Fruit fly (Drosophila melanogaster) whole organism, embryonic: ENCODE measurements around the gene Cyt-b5-r.

Source experiments
- Antp ChIP-seq: fragments of 200-800 bp; sonication (Bioruptor generic); optimal IDR thresholded peaks from 3 replicates; lab custom pipeline; 2016; ENCODE audit warnings: missing biosample characterization, missing genetic modification characterization
- C15 ChIP-seq: fragments of 200-800 bp; sonication (Bioruptor generic); IDR thresholded peaks from 3 replicates; pipeline ENCODE4 v1.3.6; 2022; ENCODE audit warnings: missing biosample characterization, missing genetic modification characterization
- CG1024 ChIP-seq: fragments of 200-800 bp; sonication (Bioruptor generic); IDR thresholded peaks from 2 replicates; pipeline ENCODE4 v1.3.6; 2022; ENCODE audit warnings: missing biosample characterization, missing genetic modification characterization
- CG10274 ChIP-seq: fragments of 200-800 bp; sonication (Bioruptor generic); optimal IDR thresholded peaks from 3 replicates; lab custom pipeline; 2017; ENCODE audit warnings: missing biosample characterization, mild to moderate bottlenecking, missing genetic modification characterization
- CG11093 ChIP-seq: fragments of 200-800 bp; sonication (Bioruptor generic); IDR thresholded peaks from 3 replicates; pipeline ENCODE4 v1.3.6; 2022; ENCODE audit warnings: missing biosample characterization, missing genetic modification characterization
- CG11696 ChIP-seq: fragments of 200-800 bp; sonication (Bioruptor generic); IDR thresholded peaks from 2 replicates; pipeline ENCODE4 v1.3.6; 2022; ENCODE audit warnings: missing biosample characterization, missing genetic modification characterization
- CG13624 ChIP-seq: fragments of 200-800 bp; sonication (Bioruptor generic); optimal IDR thresholded peaks from 2 replicates; lab custom pipeline; 2016; ENCODE audit warnings: missing biosample characterization, missing genetic modification characterization
- CG15269 ChIP-seq: fragments of 200-800 bp; sonication (Bioruptor generic); optimal IDR thresholded peaks from 2 replicates; lab custom pipeline; 2018; ENCODE audit warnings: missing biosample characterization, mild to moderate bottlenecking, missing genetic modification characterization, moderate library complexity
- CG1529 ChIP-seq: fragments of 200-800 bp; sonication (Bioruptor generic); optimal IDR thresholded peaks from 3 replicates; lab custom pipeline; 2018; ENCODE audit warnings: missing biosample characterization, missing genetic modification characterization
- CG15601 ChIP-seq: fragments of 200-800 bp; sonication (Bioruptor generic); optimal IDR thresholded peaks from 3 replicates; lab custom pipeline; 2019; ENCODE audit warnings: missing biosample characterization, mild to moderate bottlenecking, missing genetic modification characterization, moderate library complexity
- CG16813 ChIP-seq: fragments of 200-800 bp; sonication (Bioruptor generic); IDR thresholded peaks from 3 replicates; pipeline ENCODE4 v1.3.6; 2022; ENCODE audit warnings: missing biosample characterization, missing genetic modification characterization; ENCODE audit not compliant: partially characterized antibody
- CG17359 ChIP-seq: fragments of 200-800 bp; sonication (Bioruptor generic); optimal IDR thresholded peaks from 3 replicates; lab custom pipeline; 2018; ENCODE audit warnings: missing biosample characterization, mild to moderate bottlenecking, missing genetic modification characterization, moderate library complexity
- CG17568 ChIP-seq: fragments of 200-800 bp; sonication (Bioruptor generic); optimal IDR thresholded peaks from 2 replicates; lab custom pipeline; 2018; ENCODE audit warnings: missing biosample characterization, mild to moderate bottlenecking, missing genetic modification characterization, moderate library complexity
- CG18764 ChIP-seq: fragments of 200-800 bp; sonication (Bioruptor generic); optimal IDR thresholded peaks from 3 replicates; lab custom pipeline; 2016; ENCODE audit warnings: missing biosample characterization, missing genetic modification characterization
- CG2129 ChIP-seq: fragments of 200-800 bp; sonication (Bioruptor generic); IDR thresholded peaks from 2 replicates; pipeline ENCODE4 v1.3.6; 2022; ENCODE audit warnings: missing biosample characterization, missing genetic modification characterization; ENCODE audit not compliant: partially characterized antibody
- CG3995 ChIP-seq: fragments of 200-800 bp; sonication (Bioruptor generic); optimal IDR thresholded peaks from 3 replicates; lab custom pipeline; 2016; ENCODE audit warnings: missing biosample characterization, missing genetic modification characterization
- CG8281 ChIP-seq: fragments of 200-800 bp; sonication (Bioruptor generic); optimal IDR thresholded peaks from 2 replicates; lab custom pipeline; 2018; ENCODE audit warnings: missing biosample characterization, mild to moderate bottlenecking, missing genetic modification characterization, moderate library complexity
- CG8359 ChIP-seq: fragments of 200-800 bp; sonication (Bioruptor generic); optimal IDR thresholded peaks from 2 replicates; lab custom pipeline; 2017; ENCODE audit warnings: missing biosample characterization, mild to moderate bottlenecking, missing genetic modification characterization, borderline replicate concordance
- CG8765 ChIP-seq: fragments of 200-800 bp; sonication (Bioruptor generic); IDR thresholded peaks from 2 replicates; pipeline ENCODE4 v1.3.6; 2022; ENCODE audit warnings: missing biosample characterization, missing genetic modification characterization
- CoRest ChIP-seq: fragments of 200-800 bp; sonication (Bioruptor generic); optimal IDR thresholded peaks from 3 replicates; lab custom pipeline; 2018; ENCODE audit warnings: missing biosample characterization, mild to moderate bottlenecking, missing genetic modification characterization, moderate library complexity
- Deaf1 ChIP-seq: fragments of 200-800 bp; optimal IDR thresholded peaks from 3 replicates; lab custom pipeline; 2019; ENCODE audit warnings: missing biosample characterization, mild to moderate bottlenecking, missing genetic modification characterization, moderate library complexity
- Dfd ChIP-seq, 2 experiments: fragments of >200 bp; optimal IDR thresholded peaks; 2 replicates each; lab custom pipeline; 2017; ENCODE audit warnings: missing biosample characterization in 2 of 2, missing genetic modification characterization in 2 of 2
- Dip3 ChIP-seq: fragments of 200-800 bp; sonication (Bioruptor generic); optimal IDR thresholded peaks from 3 replicates; lab custom pipeline; 2016; ENCODE audit warnings: missing biosample characterization, missing genetic modification characterization
- Fer1 ChIP-seq: fragments of 200-800 bp; sonication (Bioruptor generic); optimal IDR thresholded peaks from 2 replicates; lab custom pipeline; 2017; ENCODE audit warnings: missing biosample characterization, mild to moderate bottlenecking, missing genetic modification characterization
- Hmr ChIP-seq: fragments of 200-800 bp; sonication (Bioruptor generic); optimal IDR thresholded peaks from 3 replicates; lab custom pipeline; 2017; ENCODE audit warnings: mild to moderate bottlenecking, missing biosample characterization, missing genetic modification reagents, missing genetic modification characterization
- Hsf ChIP-seq: fragments of 200-800 bp; sonication (Bioruptor generic); optimal IDR thresholded peaks from 3 replicates; lab custom pipeline; 2016; ENCODE audit warnings: missing biosample characterization, missing genetic modification characterization
- MBD-R2 ChIP-seq: fragments of 200-800 bp; sonication (Bioruptor generic); IDR thresholded peaks from 2 replicates; pipeline ENCODE4 v1.3.6; 2022; ENCODE audit warnings: missing biosample characterization, missing genetic modification characterization
- Mes4 ChIP-seq: fragments of 200-800 bp; sonication (Bioruptor generic); optimal IDR thresholded peaks from 2 replicates; lab custom pipeline; 2016; ENCODE audit warnings: missing biosample characterization, missing genetic modification characterization
- Nf-YA ChIP-seq: fragments of 200-800 bp; sonication (Bioruptor generic); IDR thresholded peaks from 2 replicates; pipeline ENCODE4 v1.3.6; 2022; ENCODE audit warnings: missing biosample characterization, missing genetic modification characterization
- Opbp ChIP-seq: fragments of 200-800 bp; sonication (Bioruptor generic); IDR thresholded peaks from 3 replicates; pipeline ENCODE4 v1.3.6; 2022; ENCODE audit warnings: missing biosample characterization, missing genetic modification characterization; ENCODE audit not compliant: partially characterized antibody
- Pdp1 ChIP-seq, 2 experiments: fragments of 200-800 bp; sonication (Bioruptor generic); optimal IDR thresholded peaks; 3 replicates each; lab custom pipeline; 2016; ENCODE audit warnings: missing biosample characterization in 2 of 2, missing genetic modification characterization in 2 of 2, mild to moderate bottlenecking in 1 of 2, moderate library complexity in 1 of 2
- Vsx1 ChIP-seq: fragments of 200-800 bp; sonication (Bioruptor generic); optimal IDR thresholded peaks from 2 replicates; lab custom pipeline; 2017; ENCODE audit warnings: missing biosample characterization, mild to moderate bottlenecking, missing genetic modification characterization, missing genetic modification reagents
- cad ChIP-seq: fragments of >200 bp; optimal IDR thresholded peaks from 2 replicates; lab custom pipeline; 2017; ENCODE audit warnings: missing biosample characterization, missing genetic modification characterization
- cato ChIP-seq: fragments of 200-800 bp; sonication (Bioruptor generic); optimal IDR thresholded peaks from 2 replicates; lab custom pipeline; 2016; ENCODE audit warnings: missing biosample characterization, missing genetic modification characterization, borderline replicate concordance
- cg ChIP-seq: fragments of 200-800 bp; sonication (Bioruptor generic); optimal IDR thresholded peaks from 3 replicates; lab custom pipeline; 2019; ENCODE audit warnings: missing biosample characterization, mild to moderate bottlenecking, missing genetic modification characterization, moderate library complexity
- fd102C ChIP-seq: fragments of 200-800 bp; sonication (Bioruptor generic); optimal IDR thresholded peaks from 2 replicates; lab custom pipeline; 2018; ENCODE audit warnings: missing biosample characterization, mild to moderate bottlenecking, missing genetic modification characterization, moderate library complexity
- gro ChIP-seq: fragments of 200-800 bp; sonication (Bioruptor generic); optimal IDR thresholded peaks from 2 replicates; lab custom pipeline; 2016; ENCODE audit warnings: missing biosample characterization, missing genetic modification characterization
- gsb ChIP-seq: fragments of 200-800 bp; sonication (Bioruptor generic); IDR thresholded peaks from 2 replicates; pipeline ENCODE4 v1.3.6; 2022; ENCODE audit warnings: missing biosample characterization, missing genetic modification characterization
- mirr ChIP-seq: fragments of 200-800 bp; sonication (Bioruptor generic); optimal IDR thresholded peaks from 3 replicates; lab custom pipeline; 2018; ENCODE audit warnings: missing biosample characterization, mild to moderate bottlenecking, missing genetic modification characterization
- mld ChIP-seq: fragments of 200-800 bp; sonication (Bioruptor generic); IDR thresholded peaks from 3 replicates; pipeline ENCODE4 v1.3.6; 2022; ENCODE audit warnings: missing biosample characterization, missing genetic modification characterization; ENCODE audit not compliant: partially characterized antibody
- prd ChIP-seq, 3 experiments: fragments of >200 bp in 2 of 3; fragments of 200-800 bp in 1 of 3; sonication (Bioruptor generic) in 1 of 3; optimal IDR thresholded peaks in 2 of 3; IDR thresholded peaks in 1 of 3; 2 replicates in 2 of 3; 3 replicates in 1 of 3; pipeline versions ENCODE4 v1.3.6 to Lab custom; 2017 to 2022; ENCODE audit warnings: missing biosample characterization in 1 of 3, missing genetic modification characterization in 1 of 3
- ro ChIP-seq: fragments of 200-800 bp; sonication (Bioruptor generic); IDR thresholded peaks from 2 replicates; pipeline ENCODE4 v1.3.6; 2022; ENCODE audit warnings: missing biosample characterization, missing genetic modification characterization
- sens-2 ChIP-seq: fragments of 200-800 bp; sonication (Bioruptor generic); IDR thresholded peaks from 2 replicates; pipeline ENCODE4 v1.3.6; 2022; ENCODE audit warnings: missing biosample characterization, missing genetic modification characterization
- tll ChIP-seq, 2 experiments: fragments of 200-800 bp in 1 of 2; fragments of >200 bp in 1 of 2; sonication (Bioruptor generic) in 1 of 2; optimal IDR thresholded peaks; 2 replicates each; lab custom pipeline; 2017 to 2019; ENCODE audit warnings: missing biosample characterization in 2 of 2, missing genetic modification characterization in 2 of 2, mild to moderate bottlenecking in 1 of 2, moderate library complexity in 1 of 2
- trem ChIP-seq: fragments of 200-800 bp; optimal IDR thresholded peaks from 3 replicates; lab custom pipeline; 2019; ENCODE audit warnings: missing biosample characterization, mild to moderate bottlenecking, missing genetic modification characterization, moderate library complexity
- tx ChIP-seq: fragments of 200-800 bp; sonication (Bioruptor generic); optimal IDR thresholded peaks from 2 replicates; lab custom pipeline; 2016; ENCODE audit warnings: missing biosample characterization, missing genetic modification characterization
- vfl ChIP-seq: fragments of 200-800 bp; sonication (Bioruptor generic); optimal IDR thresholded peaks from 2 replicates; lab custom pipeline; 2016; ENCODE audit warnings: missing biosample characterization, missing genetic modification characterization
- wdn ChIP-seq: fragments of 200-800 bp; sonication (Bioruptor generic); IDR thresholded peaks from 2 replicates; pipeline ENCODE4 v1.3.6; 2022; ENCODE audit warnings: missing biosample characterization, missing genetic modification characterization
- wek ChIP-seq: fragments of 200-800 bp; sonication (Bioruptor generic); optimal IDR thresholded peaks from 3 replicates; lab custom pipeline; 2018; ENCODE audit warnings: missing biosample characterization, mild to moderate bottlenecking, missing genetic modification characterization, moderate library complexity
- z ChIP-seq: fragments of 200-800 bp; sonication (Bioruptor generic); IDR thresholded peaks from 3 replicates; pipeline ENCODE4 v1.3.6; 2022; ENCODE audit warnings: missing biosample characterization, missing genetic modification characterization

Cyt-b5-r gene

DNA sequence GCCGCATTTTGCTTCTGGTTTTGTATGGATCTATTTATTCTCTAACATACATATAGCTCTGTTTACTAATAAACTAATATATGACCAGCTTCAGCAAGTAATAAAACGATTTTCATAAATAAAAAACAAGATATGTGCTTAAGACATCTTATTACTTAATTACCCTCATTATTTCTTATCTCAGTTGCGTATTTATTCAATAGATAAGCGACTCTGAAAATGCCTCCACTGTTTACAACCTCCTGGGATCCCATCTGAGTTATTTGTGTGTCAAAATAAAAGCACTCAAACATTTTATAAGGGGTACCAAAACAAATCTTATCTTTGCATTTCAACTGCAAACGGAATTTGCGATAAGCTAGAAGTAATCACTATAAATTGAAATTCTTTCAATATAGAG lies 29.2 kb upstream of the Cyt-b5-r start (continued):
- no peak for TF ChIP-seq CG16813 (GFP tag; lab: Robert Waterston, UW)
- peak in 1 of 2 experiments; percentile 19 for TF ChIP-seq Pdp1 (GFP tag; optimal IDR thresholded peaks at IDR 0.05; lab: Kevin White, UChicago)
- TF ChIP-seq prd (optimal IDR thresholded peaks at IDR 0.05; lab: Kevin White, UChicago): no peak
- TF ChIP-seq prd (GFP tag; IDR thresholded peaks at IDR 0.05; lab: Robert Waterston, UW): no peak
- no peak for TF ChIP-seq cad (GFP tag; lab: Kevin White, UChicago)
- TF ChIP-seq Antp (GFP tag; lab: Kevin White, UChicago): no peak
- no peak for TF ChIP-seq C15 (GFP tag; lab: Robert Waterston, UW)
- no peak for TF ChIP-seq Deaf1 (tag; lab: Kevin White, UChicago)
- no peak for TF ChIP-seq CG18764 (GFP tag; lab: Kevin White, UChicago)
- no peak for TF ChIP-seq cg (GFP tag; lab: Kevin White, UChicago)
- TF ChIP-seq CG8765: no peak
- no peak for TF ChIP-seq CG11696 (GFP tag; lab: Robert Waterston, UW)
- no peak for TF ChIP-seq Dip3
- TF ChIP-seq wdn (GFP tag; lab: Robert Waterston, UW): no peak
- peak; percentile 70 for TF ChIP-seq CG17568 (GFP tag; lab: Kevin White, UChicago)
- no peak for TF ChIP-seq trem
- no peak for TF ChIP-seq MBD-R2
- no peak for TF ChIP-seq fd102C (GFP tag; lab: Kevin White, UChicago)
- no peak for TF ChIP-seq gro (GFP tag; lab: Kevin White, UChicago)
- TF ChIP-seq tx (GFP tag; lab: Kevin White, UChicago): no peak
- no peak for TF ChIP-seq CG10274 (GFP tag; lab: Kevin White, UChicago)
- TF ChIP-seq CG3995 (GFP tag; lab: Kevin White, UChicago): no peak
- no peak for TF ChIP-seq cato (GFP tag; lab: Kevin White, UChicago)
- peak; percentile 54 for TF ChIP-seq Fer1
- TF ChIP-seq Nf-YA (GFP tag; lab: Robert Waterston, UW): no peak
- TF ChIP-seq tll (GFP tag; optimal IDR thresholded peaks at IDR 0.05; lab: Kevin White, UChicago): no peak
- TF ChIP-seq CoRest (tag; lab: Kevin White, UChicago): no peak
- peak; percentile 61 for TF ChIP-seq Hmr (GFP tag; lab: Kevin White, UChicago)
- peak; percentile 62 for TF ChIP-seq Vsx1 (GFP tag; lab: Kevin White, UChicago)
- no peak for TF ChIP-seq ro (GFP tag; lab: Robert Waterston, UW)
- TF ChIP-seq z (GFP tag; lab: Robert Waterston, UW): peak; percentile 48; the same call in 1 of the 3 replicates
- no peak for TF ChIP-seq CG8359 (GFP tag; lab: Kevin White, UChicago)
- TF ChIP-seq CG11093 (GFP tag; lab: Robert Waterston, UW): no peak
- TF ChIP-seq Mes4 (GFP tag; lab: Kevin White, UChicago): no peak
- TF ChIP-seq CG13624 (GFP tag; lab: Kevin White, UChicago): no peak
- peak; percentile 14 for TF ChIP-seq CG17359 (tag; lab: Kevin White, UChicago)
- no peak for TF ChIP-seq Opbp (GFP tag; lab: Robert Waterston, UW)
- no peak for TF ChIP-seq Hsf (GFP tag; lab: Kevin White, UChicago)
- no peak for TF ChIP-seq CG1024 (GFP tag; lab: Robert Waterston, UW)
- peak; percentile 48 for TF ChIP-seq CG15269 (tag; lab: Kevin White, UChicago)
- TF ChIP-seq sens-2 (GFP tag; lab: Robert Waterston, UW): no peak
- peak; percentile 68 for TF ChIP-seq mirr (GFP tag; lab: Kevin White, UChicago)
- peak; percentile 8 for TF ChIP-seq CG8281 (tag; lab: Kevin White, UChicago)
- no peak for TF ChIP-seq CG2129 (GFP tag; lab: Robert Waterston, UW)
- no peak for TF ChIP-seq Dfd (GFP tag; optimal IDR thresholded peaks at IDR 0.05; lab: Kevin White, UChicago)
- TF ChIP-seq CG1529: no peak
- peak; percentile 12 for TF ChIP-seq CG15601 (tag; lab: Kevin White, UChicago)
- TF ChIP-seq gsb (GFP tag; lab: Robert Waterston, UW): no peak
- TF ChIP-seq mld: no peak
- TF ChIP-seq wek: no peak
- no peak for TF ChIP-seq vfl (GFP tag; lab: Kevin White, UChicago)
